Worm (Caenorhabditis elegans): ENCODE measurements around the gene spp-20.

DNA sequence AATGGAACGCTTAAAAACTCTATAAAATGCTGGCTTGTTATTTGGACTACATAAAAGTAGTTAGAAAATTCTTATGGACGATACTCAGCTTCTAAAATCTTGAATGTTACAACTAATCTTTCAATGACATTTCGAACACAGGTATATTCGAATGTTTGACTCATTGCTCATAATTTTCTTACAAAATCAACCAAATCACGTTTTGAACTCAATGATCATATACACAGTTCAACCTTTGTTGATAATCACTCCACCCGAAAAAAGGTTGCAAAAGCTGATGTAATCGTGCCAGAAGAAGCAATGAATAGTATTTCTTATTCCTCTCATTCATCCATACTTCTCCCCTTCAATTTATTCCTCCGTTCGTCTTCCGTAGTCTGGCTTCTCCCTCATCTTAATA lies 8.9 kb downstream of the spp-20 start, which contains the start of gene K04A8.20:
- TF ChIP-seq nhr-76 (tag; optimal IDR thresholded peaks at IDR 0.05) (no peak), nhr-237 (tag; optimal IDR thresholded peaks at IDR 0.05) (no peak), nhr-12 (tag; optimal IDR thresholded peaks at IDR 0.05) (no peak), ceh-16 (tag; optimal IDR thresholded peaks at IDR 0.05) (no peak), pha-4 (tag; optimal IDR thresholded peaks at IDR 0.05) (no peak), egl-27 (tag; optimal IDR thresholded peaks at IDR 0.05) (no peak), ceh-9 (tag; optimal IDR thresholded peaks at IDR 0.05) (no peak), snpc-4 (tag; optimal IDR thresholded peaks at IDR 0.05) (no peak), ztf-11 (tag; optimal IDR thresholded peaks at IDR 0.05) (no peak), nhr-23 (tag; optimal IDR thresholded peaks at IDR 0.05) (no peak), ceh-82 (tag; optimal IDR thresholded peaks at IDR 0.05) (no peak), unc-62 (GFP tag; optimal IDR thresholded peaks at IDR 0.05) (no peak), ama-1 (optimal IDR thresholded peaks at IDR 0.05) (no peak), lsy-12 (tag; optimal IDR thresholded peaks at IDR 0.05) (no peak)

Data from whole organism, L3 larva.